Fruit fly (Drosophila melanogaster): Measurements from ENCODE around the gene Polr2J.

The Polr2J gene

dm6 chr2L:17412533-17412932 is 2.3 kb upstream of the Polr2J start, which contains the start of gene Rsph9:
Rsph9 (minus strand) TSS chr2L:17412633.
- TF ChIP-seq wdn (GFP tag; IDR thresholded peaks at IDR 0.05) (no peak), CG17568 (GFP tag; optimal IDR thresholded peaks at IDR 0.05) (no peak), lmd (GFP tag; IDR thresholded peaks at IDR 0.05) (no peak), CG18476 (GFP tag; optimal IDR thresholded peaks at IDR 0.05) (no peak), CG15011 (GFP tag; optimal IDR thresholded peaks at IDR 0.05) (no peak), Blimp-1 (GFP tag; optimal IDR thresholded peaks at IDR 0.05) (no peak), klu (GFP tag; IDR thresholded peaks at IDR 0.05) (no peak), CG4424 (GFP tag; optimal IDR thresholded peaks at IDR 0.05) (no peak), emc (GFP tag; optimal IDR thresholded peaks at IDR 0.05) (no peak), fu2 (GFP tag; optimal IDR thresholded peaks at IDR 0.05) (no peak), trh (GFP tag; optimal IDR thresholded peaks at IDR 0.05) (no peak), Hand (GFP tag; optimal IDR thresholded peaks at IDR 0.05) (no peak), repo (GFP tag; optimal IDR thresholded peaks at IDR 0.05) (no peak), bsh (GFP tag; optimal IDR thresholded peaks at IDR 0.05) (no peak), CG31388 (GFP tag; optimal IDR thresholded peaks at IDR 0.05) (no peak)

dm6 chr2L:17402493-17402892 is 7.7 kb downstream of the Polr2J start:
- TF ChIP-seq CG3281 (GFP tag; optimal IDR thresholded peaks at IDR 0.05) (no peak), CG6175 (GFP tag; IDR thresholded peaks at IDR 0.05) (0 out of 3 replicates have a peak, but pooled peaks have one; percentile 12), Optix (GFP tag; IDR thresholded peaks at IDR 0.05) (0 out of 3 replicates have a peak, but pooled peaks have one; percentile 21), kay (GFP tag; optimal IDR thresholded peaks at IDR 0.05) (no peak), Chrac-16 (GFP tag; optimal IDR thresholded peaks at IDR 0.05) (no peak)

dm6 chr2L:17397372-17397771 is 12.8 kb downstream of the Polr2J start:
- TF ChIP-seq dysf (GFP tag; IDR thresholded peaks at IDR 0.05) (0 out of 3 replicates have a peak, but pooled peaks have one; percentile 24), CG10321 (GFP tag; IDR thresholded peaks at IDR 0.05) (no peak), Dref (GFP tag; IDR thresholded peaks at IDR 0.05) (no peak), tup (GFP tag; optimal IDR thresholded peaks at IDR 0.05) (no peak), zen2 (GFP tag; IDR thresholded peaks at IDR 0.05; ENCODE audit: partially characterized antibody) (no peak), BtbVII (GFP tag; optimal IDR thresholded peaks at IDR 0.05) (no peak), Drgx (GFP tag; IDR thresholded peaks at IDR 0.05) (0 out of 2 replicates have a peak, but pooled peaks have one; percentile 6), mld (GFP tag; IDR thresholded peaks at IDR 0.05; ENCODE audit: partially characterized antibody) (no peak), gro (GFP tag; optimal IDR thresholded peaks at IDR 0.05) (no peak), CG6272 (GFP tag; IDR thresholded peaks at IDR 0.05) (no peak), Bdp1 (GFP tag; optimal IDR thresholded peaks at IDR 0.05) (no peak), CG13775 (GFP tag; optimal IDR thresholded peaks at IDR 0.05) (no peak), CG8388 (GFP tag; optimal IDR thresholded peaks at IDR 0.05) (no peak)

- no peak for TF ChIP-seq CG17359 (tag; optimal IDR thresholded peaks at IDR 0.05)
- TF ChIP-seq Stat92E (GFP tag; optimal IDR thresholded peaks at IDR 0.05) = no peak
- no peak for TF ChIP-seq tio (GFP tag; optimal IDR thresholded peaks at IDR 0.05)
- peak; percentile 78 for TF ChIP-seq grn (GFP tag; optimal IDR thresholded peaks at IDR 0.05)
- no peak for TF ChIP-seq PHDP (tag; optimal IDR thresholded peaks at IDR 0.05)
Observed at dm6 chr2L:17394939-17395338, 15.3 kb downstream of the Polr2J start.
